Fruit fly (Drosophila melanogaster): Measurements from ENCODE around the gene Sfmbt.

- TF ChIP-seq CG8478 (optimal IDR thresholded peaks at IDR 0.05): no peak
- no peak for TF ChIP-seq pan (optimal IDR thresholded peaks at IDR 0.05)
- TF ChIP-seq EcR (GFP tag; optimal IDR thresholded peaks at IDR 0.05): no peak
- no peak for TF ChIP-seq psq (optimal IDR thresholded peaks at IDR 0.05)
Measured at dm6 chr2L:13204151-13204550, 27.6 kb upstream of the Sfmbt start.

All from whole organism.